Worm (Caenorhabditis elegans): ENCODE measurements around the gene F20A1.4.

The F20A1.4 gene

ce11 chrV:7060396-7060795 lies 38.7 kb upstream of the F20A1.4 start, which contains the start of the genes Y57E12AL.6 and Y57E12AL.1 (continued):
- TF ChIP-seq spr-1 (tag; optimal IDR thresholded peaks at IDR 0.05) (peak; percentile 73), dmd-8 (GFP tag; IDR thresholded peaks at IDR 0.05) (no peak), jun-1 (tag; optimal IDR thresholded peaks at IDR 0.05) (peak; percentile 18), ceh-32 (tag; optimal IDR thresholded peaks at IDR 0.05; ENCODE audit: poor library complexity) (no peak), ceh-28 (tag; optimal IDR thresholded peaks at IDR 0.05) (peak; percentile 79), ama-1 (optimal IDR thresholded peaks at IDR 0.05) (no peak), egl-27 (tag; optimal IDR thresholded peaks at IDR 0.05) (no peak), T20F7.1 (GFP tag; optimal IDR thresholded peaks at IDR 0.05) (peak; percentile 71), nhr-102 (tag; optimal IDR thresholded peaks at IDR 0.05) (peak; percentile 81), ztf-11 (tag; optimal IDR thresholded peaks at IDR 0.05) (no peak), nhr-48 (tag; optimal IDR thresholded peaks at IDR 0.05) (peak; percentile 62), Y5F2A.4 (GFP tag; optimal IDR thresholded peaks at IDR 0.05) (no peak), ZK546.5 (tag; optimal IDR thresholded peaks at IDR 0.05) (no peak), hmg-1.1 (GFP tag; IDR thresholded peaks at IDR 0.05) (peak; percentile 58), nhr-42 (GFP tag; IDR thresholded peaks at IDR 0.05) (no peak), snpc-1.2 (GFP tag; IDR thresholded peaks at IDR 0.05) (no peak), pqm-1 (tag; optimal IDR thresholded peaks at IDR 0.05) (no peak), hlh-30 (tag; optimal IDR thresholded peaks at IDR 0.05; ENCODE audit: insufficient read depth) (peak; percentile 95), lin-39 (tag; optimal IDR thresholded peaks at IDR 0.05) (no peak), F44E2.7 (GFP tag; IDR thresholded peaks at IDR 0.05) (no peak), fos-1 (tag; optimal IDR thresholded peaks at IDR 0.05) (no peak), daf-8 (GFP tag; IDR thresholded peaks at IDR 0.05) (no peak), saeg-2 (GFP tag; IDR thresholded peaks at IDR 0.05) (no peak), madf-5 (GFP tag; IDR thresholded peaks at IDR 0.05) (no peak), unc-62 (GFP tag; optimal IDR thresholded peaks at IDR 0.05 in 1 of 2) (no peak), unc-62 (tag; optimal IDR thresholded peaks at IDR 0.05) (no peak), lin-1 (GFP tag; IDR thresholded peaks at IDR 0.05) (no peak), ces-1 (GFP tag; optimal IDR thresholded peaks at IDR 0.05) (no peak), D1046.2 (GFP tag; IDR thresholded peaks at IDR 0.05) (no peak), nhr-237 (tag; optimal IDR thresholded peaks at IDR 0.05) (no peak), ceh-44 (GFP tag; IDR thresholded peaks at IDR 0.05) (no peak), ZK337.2 (GFP tag; IDR thresholded peaks at IDR 0.05) (no peak), lir-3 (tag; optimal IDR thresholded peaks at IDR 0.05) (no peak), nhr-41 (GFP tag; IDR thresholded peaks at IDR 0.05) (no peak), F49E8.2 (tag; optimal IDR thresholded peaks at IDR 0.05; ENCODE audit: borderline replicate concordance) (no peak), gei-8 (GFP tag; optimal IDR thresholded peaks at IDR 0.05) (no peak), nhr-10 (tag; optimal IDR thresholded peaks at IDR 0.05) (no peak), lin-15B (tag; optimal IDR thresholded peaks at IDR 0.05) (no peak), lin-38 (GFP tag; IDR thresholded peaks at IDR 0.05) (peak; percentile 79), dpl-1 (GFP tag; optimal IDR thresholded peaks at IDR 0.05) (peak; percentile 85), egl-43 (GFP tag; IDR thresholded peaks at IDR 0.05) (no peak), mdt-29 (GFP tag; IDR thresholded peaks at IDR 0.05) (no peak), R02D3.7 (tag; optimal IDR thresholded peaks at IDR 0.05) (no peak), unc-130 (GFP tag; optimal IDR thresholded peaks at IDR 0.05) (peak; percentile 16), hlh-11 (tag; optimal IDR thresholded peaks at IDR 0.05) (peak; percentile 86), lim-7 (GFP tag; IDR thresholded peaks at IDR 0.05) (no peak), dmd-9 (GFP tag; IDR thresholded peaks at IDR 0.05) (peak; percentile 66; the same call in 1 of the 2 replicates), set-16 (GFP tag; IDR thresholded peaks at IDR 0.05) (no peak), zip-2 (tag; optimal IDR thresholded peaks at IDR 0.05) (no peak), zfp-3 (GFP tag; conservative IDR thresholded peaks at IDR 0.05) (0 out of 2 replicates have a peak, but pooled peaks have one; percentile 67), zag-1 (tag; optimal IDR thresholded peaks at IDR 0.05) (no peak), dve-1 (tag; optimal IDR thresholded peaks at IDR 0.05; ENCODE audit: insufficient read depth) (peak; percentile 83), Y75B8A.6 (GFP tag; IDR thresholded peaks at IDR 0.05) (no peak)

All from whole organism, L4 larva.